Worm (Caenorhabditis elegans) whole organism, midembryonic: ENCODE data around the gene frpr-9.

Source experiments
- T22C8.4 ChIP-seq: fragments of 200-800 bp; sonication (Bioruptor generic); IDR thresholded peaks from 2 replicates; pipeline ENCODE4 v1.3.6; 2022; ENCODE audit warnings: missing genetic modification characterization, missing compliant biosample characterization
- cog-1 ChIP-seq: sonication (generic microtip); optimal IDR thresholded peaks from 2 replicates; lab custom pipeline; 2016; ENCODE audit warnings: missing genetic modification characterization, missing compliant biosample characterization
- flt-1 ChIP-seq: fragments of 200-800 bp; sonication (Bioruptor generic); IDR thresholded peaks from 2 replicates; pipeline ENCODE4 v1.3.6; 2022; ENCODE audit warnings: missing genetic modification characterization, missing compliant biosample characterization
- klf-2 ChIP-seq: fragments of 200-800 bp; sonication (Bioruptor generic); conservative IDR thresholded peaks from 2 replicates; pipeline ENCODE4 v1.3.6; 2022; ENCODE audit warnings: missing genetic modification reagents, missing genetic modification characterization, missing compliant biosample characterization
- med-1 ChIP-seq: sonication (generic microtip); optimal IDR thresholded peaks from 2 replicates; lab custom pipeline; 2017; ENCODE audit warnings: missing genetic modification characterization, mild to moderate bottlenecking, missing compliant biosample characterization, antibody characterized with exemption, missing genetic modification reagents; ENCODE audit not compliant: insufficient read depth
- ref-1 ChIP-seq: fragments of 200-800 bp; sonication (Bioruptor generic); conservative IDR thresholded peaks from 2 replicates; pipeline ENCODE4 v1.3.6; 2022; ENCODE audit warnings: missing genetic modification reagents, missing genetic modification characterization, missing compliant biosample characterization
- tab-1 ChIP-seq: fragments of 200-800 bp; sonication (Bioruptor generic); IDR thresholded peaks from 2 replicates; pipeline ENCODE4 v1.3.6; 2022; ENCODE audit warnings: missing genetic modification characterization, missing compliant biosample characterization
- ztf-23 ChIP-seq: fragments of 200-800 bp; sonication (Bioruptor generic); IDR thresholded peaks from 2 replicates; pipeline ENCODE4 v1.3.6; 2022; ENCODE audit warnings: missing genetic modification reagents, missing genetic modification characterization, missing compliant biosample characterization
- ztf-29 ChIP-seq: fragments of 200-800 bp; sonication (Bioruptor generic); IDR thresholded peaks from 2 replicates; pipeline ENCODE4 v1.3.6; 2022; ENCODE audit warnings: missing genetic modification reagents, missing genetic modification characterization, missing compliant biosample characterization

Gene frpr-9

ce11 chrV:10991789-10992188 lies at the start of gene frpr-9:
TSS of gene frpr-9 (plus strand) at chrV:10992089.
- TF ChIP-seq T22C8.4 (GFP tag; lab: Robert Waterston, UW) (no peak), ztf-29 (GFP tag; lab: Robert Waterston, UW) (no peak), flt-1 (GFP tag; lab: Robert Waterston, UW) (no peak)

- TF ChIP-seq ztf-29 (GFP tag; lab: Robert Waterston, UW) (no peak), klf-2 (no peak), T22C8.4 (GFP tag; lab: Robert Waterston, UW) (no peak), cog-1 (tag; lab: Kevin White, UChicago) (no peak), flt-1 (GFP tag; lab: Robert Waterston, UW) (no peak), tab-1 (GFP tag; lab: Robert Waterston, UW) (no peak), med-1 (GFP tag; lab: Kevin White, UChicago) (no peak), ref-1 (GFP tag; lab: Robert Waterston, UW) (no peak), ztf-23 (GFP tag; lab: Robert Waterston, UW) (no peak)
These were observed 49.7 kb upstream of the frpr-9 start, which contains the start of gene zip-9 for ce11 chrV:10942161-10942560. TSS of gene zip-9 (plus strand) at chrV:10942461.

DNA sequence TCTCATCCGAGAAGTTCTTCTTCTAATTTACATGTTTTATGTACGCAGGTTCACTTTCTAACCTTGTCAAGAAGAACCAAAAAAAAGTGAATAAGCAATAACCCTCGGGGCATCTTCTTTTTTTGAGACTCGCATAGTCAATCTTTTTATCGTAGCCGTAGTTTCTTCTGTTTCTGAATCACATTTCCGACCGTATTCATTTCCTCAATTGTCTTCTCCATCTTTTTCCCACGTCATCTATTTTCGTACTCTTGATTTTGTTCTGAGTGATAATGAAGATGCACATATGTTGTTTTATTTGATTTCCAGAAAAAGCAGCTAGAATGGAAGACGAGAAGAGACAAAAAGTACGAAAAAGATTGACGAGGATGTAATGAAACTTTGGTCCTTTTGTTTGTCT lies 47.0 kb upstream of the frpr-9 start:
- TF ChIP-seq med-1 (GFP tag; lab: Kevin White, UChicago) = no peak
- no peak for TF ChIP-seq ztf-23 (GFP tag; lab: Robert Waterston, UW)
- no peak for TF ChIP-seq flt-1 (GFP tag; lab: Robert Waterston, UW)
- no peak for TF ChIP-seq ztf-29 (GFP tag; lab: Robert Waterston, UW)
- TF ChIP-seq tab-1 (GFP tag; lab: Robert Waterston, UW) = no peak

ce11 chrV:10947210-10947609 lies 44.7 kb upstream of the frpr-9 start:
- TF ChIP-seq flt-1 (GFP tag; lab: Robert Waterston, UW) = no peak
- no peak for TF ChIP-seq cog-1 (tag; lab: Kevin White, UChicago)

DNA sequence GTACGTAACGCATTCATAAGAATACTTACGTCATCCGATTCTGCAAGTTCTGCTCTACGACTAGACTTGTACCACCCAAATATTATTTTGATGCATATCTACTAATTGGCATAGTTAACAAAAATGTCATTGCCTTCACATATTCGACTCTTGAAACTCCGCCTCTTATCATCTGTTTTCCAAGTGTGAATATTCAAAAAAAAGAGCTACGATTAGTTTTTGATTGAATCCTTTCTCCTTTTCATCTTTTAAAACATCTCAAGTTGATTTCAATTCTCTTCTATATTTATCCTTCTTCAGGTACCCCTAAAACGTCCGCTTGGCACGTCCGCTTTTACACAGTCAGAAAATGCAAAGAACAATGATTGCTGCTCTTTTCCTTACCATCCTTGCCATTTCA lies 44.0 kb upstream of the frpr-9 start, which contains the start of gene F17C11.2:
TSS of gene F17C11.2 (plus strand) at position 301 of the 400 bp plus-strand sequence.
- TF ChIP-seq klf-2 (no peak), tab-1 (GFP tag; lab: Robert Waterston, UW) (no peak), ref-1 (GFP tag; lab: Robert Waterston, UW) (no peak), ztf-29 (GFP tag; lab: Robert Waterston, UW) (no peak), flt-1 (GFP tag; lab: Robert Waterston, UW) (no peak), T22C8.4 (GFP tag; lab: Robert Waterston, UW) (no peak), ztf-23 (GFP tag; lab: Robert Waterston, UW) (no peak), cog-1 (tag; lab: Kevin White, UChicago) (no peak), med-1 (GFP tag; lab: Kevin White, UChicago) (no peak)

DNA sequence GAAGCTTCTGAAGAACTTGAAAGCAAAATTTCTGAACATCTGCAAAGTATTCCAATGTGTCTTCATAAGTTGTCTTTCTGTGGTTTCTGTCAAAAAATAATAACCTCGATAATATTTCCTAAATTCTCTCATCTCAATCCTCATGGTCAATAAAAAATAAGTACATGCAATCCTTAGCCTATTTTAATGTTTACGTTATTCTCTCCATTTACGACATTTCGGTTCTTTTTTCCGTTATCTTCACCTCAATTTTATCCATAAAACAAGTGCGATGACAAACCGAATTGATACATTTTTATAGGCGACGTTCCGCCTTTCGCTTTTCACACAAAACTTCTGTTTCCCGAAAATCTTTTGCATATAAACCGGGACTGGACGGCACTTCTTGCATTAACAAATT lies 42.4 kb upstream of the frpr-9 start, which contains the start of gene col-153:
TSS of gene col-153 (plus strand) at position 301 of the 400 bp plus-strand sequence.
- TF ChIP-seq klf-2 = no peak
- TF ChIP-seq ztf-29 (GFP tag; lab: Robert Waterston, UW) = no peak
- no peak for TF ChIP-seq flt-1 (GFP tag; lab: Robert Waterston, UW)
- no peak for TF ChIP-seq med-1 (GFP tag; lab: Kevin White, UChicago)
- no peak for TF ChIP-seq ztf-23 (GFP tag; lab: Robert Waterston, UW)
- TF ChIP-seq cog-1 (tag; lab: Kevin White, UChicago) = no peak
- TF ChIP-seq tab-1 (GFP tag; lab: Robert Waterston, UW) = no peak
- no peak for TF ChIP-seq T22C8.4 (GFP tag; lab: Robert Waterston, UW)
- TF ChIP-seq ref-1 (GFP tag; lab: Robert Waterston, UW) = no peak

DNA sequence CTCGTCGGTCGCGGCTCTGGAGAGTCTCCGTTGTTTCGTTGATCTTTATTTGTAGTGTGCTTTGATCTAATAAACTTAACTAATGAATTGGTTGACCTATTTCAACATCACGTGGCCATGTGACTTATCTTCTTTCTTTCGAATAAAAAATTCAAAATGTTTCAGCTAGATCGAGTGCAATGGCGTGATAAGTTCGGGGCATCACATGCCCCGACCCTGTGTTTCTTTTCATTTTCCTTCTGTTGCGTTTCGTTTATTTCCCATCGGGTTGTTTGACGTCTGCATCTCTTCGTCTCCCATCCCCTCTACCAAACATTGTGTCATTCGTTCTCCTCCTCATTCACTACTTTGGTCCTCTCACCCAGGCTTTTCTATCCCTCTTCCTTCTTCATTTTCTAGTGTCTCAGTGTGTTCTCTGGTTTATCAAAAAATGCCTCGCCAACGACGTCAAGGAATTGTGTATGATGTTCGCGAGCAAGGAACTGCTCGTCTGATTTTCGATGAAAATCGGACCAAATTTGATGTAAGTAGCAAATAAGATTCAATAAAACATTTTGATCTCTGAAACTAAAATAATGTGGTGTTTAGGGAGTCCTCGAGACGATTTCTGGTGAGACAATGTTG lies 40.1 kb upstream of the frpr-9 start, which contains the start of gene F17C11.4:
TSS of gene F17C11.4 (plus strand) at position 206 of the 624 bp plus-strand sequence.
- TF ChIP-seq ztf-23 (GFP tag; lab: Robert Waterston, UW) (peak; percentile 34; the same call in 1 of the 2 replicates), med-1 (GFP tag; lab: Kevin White, UChicago) (no peak)

DNA sequence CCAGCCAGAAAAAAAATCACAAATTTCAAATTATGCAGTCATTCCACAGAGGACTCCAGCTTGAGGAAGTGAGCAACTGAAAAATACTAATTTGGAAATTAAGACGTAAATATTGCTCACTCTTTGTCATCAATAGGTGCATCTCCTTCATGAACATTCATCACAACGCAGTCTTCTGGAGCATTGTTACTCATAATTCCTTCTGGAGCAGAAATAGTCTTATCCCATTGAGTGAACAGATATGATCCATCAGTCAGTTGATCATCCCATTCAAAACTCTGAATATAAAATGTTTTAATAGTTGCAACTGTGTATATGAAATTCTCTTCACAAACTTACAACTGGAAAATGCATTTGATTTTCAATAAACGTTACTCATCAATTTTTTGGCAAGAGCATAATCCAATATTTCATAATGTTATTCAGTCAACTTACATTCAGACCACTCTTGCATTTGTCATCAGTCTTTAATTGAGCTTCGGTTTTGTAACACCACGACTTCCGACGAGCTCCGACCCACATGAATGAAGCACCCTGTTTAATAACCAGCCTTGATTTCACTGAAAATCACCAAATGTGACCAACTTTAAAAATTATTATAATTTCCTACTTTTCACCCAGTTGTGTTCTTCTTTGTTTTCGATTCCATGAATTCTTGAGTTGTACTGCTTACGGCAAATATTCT lies 38.3 kb upstream of the frpr-9 start:
- TF ChIP-seq cog-1 (tag; lab: Kevin White, UChicago) = no peak
- TF ChIP-seq T22C8.4 (GFP tag; lab: Robert Waterston, UW) = no peak
- TF ChIP-seq ztf-29 (GFP tag; lab: Robert Waterston, UW) = no peak
- no peak for TF ChIP-seq tab-1 (GFP tag; lab: Robert Waterston, UW)
- TF ChIP-seq ref-1 (GFP tag; lab: Robert Waterston, UW) = no peak
- TF ChIP-seq med-1 (GFP tag; lab: Kevin White, UChicago) = no peak
- TF ChIP-seq ztf-23 (GFP tag; lab: Robert Waterston, UW) = no peak
- TF ChIP-seq klf-2 = no peak
- TF ChIP-seq flt-1 (GFP tag; lab: Robert Waterston, UW) = no peak

- no peak for TF ChIP-seq tab-1 (GFP tag; lab: Robert Waterston, UW)
- TF ChIP-seq ztf-23 (GFP tag; lab: Robert Waterston, UW) = no peak
These were observed 37.6 kb upstream of the frpr-9 start, which contains the start of gene clec-221 for ce11 chrV:10954334-10954733. TSS of gene clec-221 (minus strand) at chrV:10954434.

ce11 chrV:10954832-10955231 lies 37.1 kb upstream of the frpr-9 start, which contains the start of gene F17C11.6:
TSS of gene F17C11.6 (plus strand) at chrV:10955121.
- TF ChIP-seq tab-1 (GFP tag; lab: Robert Waterston, UW) = no peak
- TF ChIP-seq flt-1 (GFP tag; lab: Robert Waterston, UW) = no peak
- no peak for TF ChIP-seq ztf-29 (GFP tag; lab: Robert Waterston, UW)
- TF ChIP-seq T22C8.4 (GFP tag; lab: Robert Waterston, UW) = no peak
